Fruit fly (Drosophila melanogaster) whole organism, wandering third instar larva: ENCODE results near the gene peb.

Experiments used
- Dfd ChIP-seq: fragments of >200 bp; optimal IDR thresholded peaks from 2 replicates; lab custom pipeline; 2017; ENCODE audit warnings: missing biosample characterization, missing genetic modification characterization
- Hnf4 ChIP-seq: fragments of 200-800 bp; sonication (Bioruptor generic); optimal IDR thresholded peaks from 2 replicates; lab custom pipeline; 2016; ENCODE audit warnings: missing biosample characterization, mild to moderate bottlenecking, missing genetic modification characterization
- Hr78 ChIP-seq: fragments of >200 bp; optimal IDR thresholded peaks from 2 replicates; lab custom pipeline; 2017; ENCODE audit warnings: missing biosample characterization, missing genetic modification characterization
- Mio ChIP-seq: sonication (Bioruptor generic); optimal IDR thresholded peaks from 2 replicates; lab custom pipeline; 2016; ENCODE audit warnings: missing biosample characterization, missing genetic modification characterization
- Myc ChIP-seq: fragments of >200 bp; optimal IDR thresholded peaks from 2 replicates; lab custom pipeline; 2017
- OdsH ChIP-seq: fragments of 200-800 bp; sonication (Bioruptor generic); optimal IDR thresholded peaks from 2 replicates; lab custom pipeline; 2016; ENCODE audit warnings: missing biosample characterization, mild to moderate bottlenecking, missing genetic modification characterization
- Sp1 ChIP-seq: fragments of 200-800 bp; sonication (Bioruptor generic); optimal IDR thresholded peaks from 3 replicates; lab custom pipeline; 2019; ENCODE audit warnings: missing biosample characterization, mild to moderate bottlenecking, missing genetic modification characterization, moderate library complexity
- br ChIP-seq: fragments of 200-800 bp; sonication (Bioruptor generic); optimal IDR thresholded peaks from 2 replicates; lab custom pipeline; 2016; ENCODE audit warnings: missing biosample characterization, missing genetic modification characterization
- fru ChIP-seq: fragments of 200-800 bp; sonication (Bioruptor generic); optimal IDR thresholded peaks from 3 replicates; lab custom pipeline; 2016; ENCODE audit warnings: missing biosample characterization, mild to moderate bottlenecking, missing genetic modification characterization
- h ChIP-seq: fragments of 200-800 bp; sonication (Bioruptor generic); optimal IDR thresholded peaks from 3 replicates; lab custom pipeline; 2016; ENCODE audit warnings: missing biosample characterization, mild to moderate bottlenecking, missing genetic modification characterization
- psq ChIP-seq: fragments of 200-800 bp; sonication (Bioruptor generic); optimal IDR thresholded peaks from 3 replicates; lab custom pipeline; 2017; ENCODE audit warnings: missing biosample characterization, mild to moderate bottlenecking, missing genetic modification characterization, moderate library complexity

DNA sequence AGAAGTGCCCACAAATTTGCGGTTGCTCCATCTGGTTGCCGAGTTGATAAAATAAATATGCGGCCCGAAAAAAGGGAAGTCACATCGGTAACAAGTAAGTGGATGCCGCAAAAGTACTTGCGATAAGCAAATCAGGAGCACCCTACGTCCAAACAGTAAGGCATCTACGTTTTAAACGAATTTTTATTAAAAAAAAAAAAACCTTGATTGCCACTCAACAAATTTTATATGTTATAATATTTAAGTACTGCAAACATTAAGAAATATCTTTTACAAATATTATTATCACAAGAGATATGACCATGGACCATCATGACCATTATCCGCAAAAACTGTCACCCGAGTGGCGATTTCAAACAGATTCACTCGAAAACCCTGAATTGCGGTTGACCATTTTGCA lies 13.3 kb upstream of the peb start:
- TF ChIP-seq OdsH (GFP tag; lab: Kevin White, UChicago) = peak; percentile 17
- TF ChIP-seq fru (GFP tag; lab: Kevin White, UChicago) = no peak
- TF ChIP-seq h = peak; percentile 38
- TF ChIP-seq br (GFP tag; lab: Kevin White, UChicago) = no peak
- no peak for TF ChIP-seq Myc (lab: Kevin White, UChicago)
- no peak for TF ChIP-seq Dfd (GFP tag; lab: Kevin White, UChicago)
- TF ChIP-seq Hr78 = no peak
- no peak for TF ChIP-seq Hnf4 (GFP tag; lab: Kevin White, UChicago)
- no peak for TF ChIP-seq Sp1 (GFP tag; lab: Kevin White, UChicago)
- no peak for TF ChIP-seq psq
- no peak for TF ChIP-seq Mio (GFP tag; lab: Kevin White, UChicago)
